In genomic region chr3L:10350715-10351114, dm6 we compare ENCODE assay signal across 5 fruit fly cellular contexts.
TF ChIP-seq lines count a peak whose summit lies in the region.

No protein-coding gene starts in this region.

- TF ChIP-seq CTCF in whole organism, embryonic (GFP tag; optimal IDR thresholded peaks at IDR 0.05; lab: Kevin White, UChicago), result no peak

TF ChIP-seq in whole organism, adult, 20 proteins besides CTCF, POLR2A, EP300 and RAD21:
- no peak for TF ChIP-seq CG14711 (tag; optimal IDR thresholded peaks at IDR 0.05; lab: Kevin White, UChicago)
- TF ChIP-seq tj (GFP tag; optimal IDR thresholded peaks at IDR 0.05; lab: Kevin White, UChicago), result peak; percentile 25

TF ChIP-seq in whole organism, embryonic, 481 proteins besides CTCF, POLR2A, EP300 and RAD21 (continues in another document):
- TF ChIP-seq CG4424 (GFP tag; optimal IDR thresholded peaks at IDR 0.05; lab: Kevin White, UChicago) (peak; percentile 49), Med (GFP tag; lab: Kevin White, UChicago) (peak; percentile 75), gsb (GFP tag; IDR thresholded peaks at IDR 0.05; lab: Robert Waterston, UW) (0 out of 2 replicates have a peak, but pooled peaks have one; percentile 29), Xbp1 (GFP tag; optimal IDR thresholded peaks at IDR 0.05; lab: Kevin White, UChicago) (peak; percentile 37), ems (GFP tag; optimal IDR thresholded peaks at IDR 0.05; lab: Kevin White, UChicago) (peak; percentile 10), CG4404 (GFP tag; IDR thresholded peaks at IDR 0.05; lab: Robert Waterston, UW) (peak; percentile 63), CG17568 (GFP tag; optimal IDR thresholded peaks at IDR 0.05; lab: Kevin White, UChicago) (peak; percentile 18), ara (GFP tag; IDR thresholded peaks at IDR 0.05; lab: Robert Waterston, UW) (peak; percentile 61), CG10565 (GFP tag; optimal IDR thresholded peaks at IDR 0.05; lab: Kevin White, UChicago) (no peak), CG7372 (GFP tag; IDR thresholded peaks at IDR 0.05; lab: Robert Waterston, UW) (no peak), zen2 (GFP tag; IDR thresholded peaks at IDR 0.05; lab: Robert Waterston, UW; ENCODE audit: partially characterized antibody) (no peak), ind (GFP tag; optimal IDR thresholded peaks at IDR 0.05; lab: Kevin White, UChicago) (peak; percentile 18), Camta (GFP tag; optimal IDR thresholded peaks at IDR 0.05; lab: Kevin White, UChicago) (no peak), CG7987 (GFP tag; optimal IDR thresholded peaks at IDR 0.05; lab: Kevin White, UChicago) (no peak), HHEX (GFP tag; optimal IDR thresholded peaks at IDR 0.05; lab: Kevin White, UChicago) (no peak), Gug (GFP tag; IDR thresholded peaks at IDR 0.05; lab: Robert Waterston, UW) (peak; percentile 21; the same call in 1 of the 4 replicates), Hr51 (GFP tag; optimal IDR thresholded peaks at IDR 0.05; lab: Kevin White, UChicago) (peak in 1 of 2 experiments; percentile 19), maf-S (GFP tag; optimal IDR thresholded peaks at IDR 0.05; lab: Kevin White, UChicago) (no peak), Aef1 (GFP tag; IDR thresholded peaks at IDR 0.05; lab: Robert Waterston, UW) (0 out of 3 replicates have a peak, but pooled peaks have one; percentile 15), CG17361 (GFP tag; IDR thresholded peaks at IDR 0.05; lab: Robert Waterston, UW) (peak; percentile 59; the same call in 2 of the 3 replicates), CG11093 (GFP tag; IDR thresholded peaks at IDR 0.05; lab: Robert Waterston, UW) (0 out of 3 replicates have a peak, but pooled peaks have one; percentile 29)

TF ChIP-seq in whole organism, prepupa, 60 proteins besides CTCF, POLR2A, EP300 and RAD21 (continues in another document):
- no peak for TF ChIP-seq CG4318 (GFP tag; optimal IDR thresholded peaks at IDR 0.05; lab: Kevin White, UChicago)
- peak; percentile 70 for TF ChIP-seq esn (GFP tag; optimal IDR thresholded peaks at IDR 0.05; lab: Kevin White, UChicago)
- TF ChIP-seq fd59A (GFP tag; optimal IDR thresholded peaks at IDR 0.05; lab: Kevin White, UChicago), result peak; percentile 1
- no peak for TF ChIP-seq vri (GFP tag; optimal IDR thresholded peaks at IDR 0.05; lab: Kevin White, UChicago)
- peak; percentile 42 for TF ChIP-seq OdsH (GFP tag; optimal IDR thresholded peaks at IDR 0.05; lab: Kevin White, UChicago)
- peak; percentile 53 for TF ChIP-seq Smox (GFP tag; optimal IDR thresholded peaks at IDR 0.05; lab: Kevin White, UChicago)
- TF ChIP-seq dsx (GFP tag; optimal IDR thresholded peaks at IDR 0.05; lab: Kevin White, UChicago; ENCODE audit: poor library complexity, severe bottlenecking), result no peak
- TF ChIP-seq cyc (GFP tag; optimal IDR thresholded peaks at IDR 0.05; lab: Kevin White, UChicago), result peak; percentile 22
- no peak for TF ChIP-seq CG6808 (GFP tag; optimal IDR thresholded peaks at IDR 0.05; lab: Kevin White, UChicago)
- peak; percentile 40 for TF ChIP-seq CG31627 (GFP tag; optimal IDR thresholded peaks at IDR 0.05; lab: Kevin White, UChicago)
- TF ChIP-seq Sox15 (GFP tag; optimal IDR thresholded peaks at IDR 0.05; lab: Kevin White, UChicago), result peak; percentile 4
- TF ChIP-seq CG3032 (tag; optimal IDR thresholded peaks at IDR 0.05; lab: Kevin White, UChicago), result peak; percentile 26
- TF ChIP-seq CG8632 (GFP tag; optimal IDR thresholded peaks at IDR 0.05; lab: Kevin White, UChicago), result peak; percentile 34
- TF ChIP-seq ss (GFP tag; optimal IDR thresholded peaks at IDR 0.05; lab: Kevin White, UChicago), result no peak
- TF ChIP-seq Eip93F (GFP tag; optimal IDR thresholded peaks at IDR 0.05; lab: Kevin White, UChicago), result no peak
- no peak for TF ChIP-seq fkh (GFP tag; optimal IDR thresholded peaks at IDR 0.05; lab: Kevin White, UChicago)
- TF ChIP-seq CG15336 (GFP tag; IDR thresholded peaks at IDR 0.05; lab: Robert Waterston, UW), result no peak
- no peak for TF ChIP-seq CG7368 (GFP tag; optimal IDR thresholded peaks at IDR 0.05; lab: Kevin White, UChicago)
- TF ChIP-seq CG34406 (GFP tag; optimal IDR thresholded peaks at IDR 0.05; lab: Kevin White, UChicago), result peak; percentile 38
- peak; percentile 20 for TF ChIP-seq Sox14 (GFP tag; optimal IDR thresholded peaks at IDR 0.05; lab: Kevin White, UChicago)
- TF ChIP-seq salr (GFP tag; optimal IDR thresholded peaks at IDR 0.05; lab: Kevin White, UChicago), result peak in 1 of 2 experiments; percentile 27
- TF ChIP-seq fd85E (GFP tag; optimal IDR thresholded peaks at IDR 0.05; lab: Kevin White, UChicago), result no peak
- TF ChIP-seq Blimp-1 (GFP tag; optimal IDR thresholded peaks at IDR 0.05; lab: Kevin White, UChicago), result no peak

TF ChIP-seq in whole organism, pupa, 21 proteins besides CTCF, POLR2A, EP300 and RAD21:
- TF ChIP-seq Snoo (tag; optimal IDR thresholded peaks at IDR 0.05; lab: Kevin White, UChicago), result peak; percentile 53
- 0 out of 2 replicates have a peak, but pooled peaks have one; percentile 10 for TF ChIP-seq Ets98B (GFP tag; IDR thresholded peaks at IDR 0.05; lab: Robert Waterston, UW)
- no peak for TF ChIP-seq Pif1A (GFP tag; optimal IDR thresholded peaks at IDR 0.05; lab: Kevin White, UChicago)
- TF ChIP-seq CG12605 (GFP tag; IDR thresholded peaks at IDR 0.05; lab: Robert Waterston, UW), result peak; percentile 41; the same call in 1 of the 2 replicates
- peak; percentile 44 for TF ChIP-seq CG9948 (tag; optimal IDR thresholded peaks at IDR 0.05; lab: Kevin White, UChicago)
- TF ChIP-seq CG34367 (tag; optimal IDR thresholded peaks at IDR 0.05; lab: Kevin White, UChicago), result no peak
- TF ChIP-seq CG15710 (tag; optimal IDR thresholded peaks at IDR 0.05; lab: Kevin White, UChicago), result peak; percentile 13
- no peak for TF ChIP-seq Pif1B (GFP tag; optimal IDR thresholded peaks at IDR 0.05; lab: Kevin White, UChicago)
- TF ChIP-seq CG10348 (GFP tag; IDR thresholded peaks at IDR 0.05; lab: Robert Waterston, UW), result no peak
- peak; percentile 37 for TF ChIP-seq CG8159 (tag; optimal IDR thresholded peaks at IDR 0.05; lab: Kevin White, UChicago)
- peak; percentile 35; the same call in 1 of the 3 replicates for TF ChIP-seq CG4496 (GFP tag; IDR thresholded peaks at IDR 0.05; lab: Robert Waterston, UW)
- peak; percentile 63 for TF ChIP-seq CG14655 (GFP tag; optimal IDR thresholded peaks at IDR 0.05; lab: Kevin White, UChicago)
- TF ChIP-seq fd96Ca (GFP tag; IDR thresholded peaks at IDR 0.05; lab: Robert Waterston, UW), result no peak
- TF ChIP-seq CG8301 (tag; optimal IDR thresholded peaks at IDR 0.05; lab: Kevin White, UChicago), result peak; percentile 40
- TF ChIP-seq rn (GFP tag; IDR thresholded peaks at IDR 0.05; lab: Robert Waterston, UW), result no peak
- TF ChIP-seq gl (tag; optimal IDR thresholded peaks at IDR 0.05; lab: Kevin White, UChicago), result no peak
- no peak for TF ChIP-seq EcR (GFP tag; optimal IDR thresholded peaks at IDR 0.05; lab: Kevin White, UChicago)
- no peak for TF ChIP-seq D1 (tag; optimal IDR thresholded peaks at IDR 0.05; lab: Kevin White, UChicago)
- TF ChIP-seq CG17806 (tag; optimal IDR thresholded peaks at IDR 0.05; lab: Kevin White, UChicago), result peak; percentile 35
- TF ChIP-seq CG32121 (GFP tag; IDR thresholded peaks at IDR 0.05; lab: Robert Waterston, UW), result no peak
- TF ChIP-seq CG13204 (GFP tag; optimal IDR thresholded peaks at IDR 0.05; lab: Kevin White, UChicago), result no peak

TF ChIP-seq in whole organism, wandering third instar larva, 38 proteins besides CTCF, POLR2A, EP300 and RAD21:
- TF ChIP-seq foxo (GFP tag; optimal IDR thresholded peaks at IDR 0.05; lab: Kevin White, UChicago) (peak in 1 of 2 experiments; percentile 48), rgr (GFP tag; optimal IDR thresholded peaks at IDR 0.05; lab: Kevin White, UChicago) (peak; percentile 18), psq (GFP tag; optimal IDR thresholded peaks at IDR 0.05; lab: Kevin White, UChicago) (peak; percentile 47), Sp1 (GFP tag; optimal IDR thresholded peaks at IDR 0.05; lab: Kevin White, UChicago) (peak; percentile 66), h (GFP tag; optimal IDR thresholded peaks at IDR 0.05; lab: Kevin White, UChicago) (peak; percentile 45), Abd-B (GFP tag; optimal IDR thresholded peaks at IDR 0.05; lab: Kevin White, UChicago) (no peak), Dif (GFP tag; optimal IDR thresholded peaks at IDR 0.05; lab: Kevin White, UChicago; ENCODE audit: partially characterized antibody) (no peak), sage (GFP tag; optimal IDR thresholded peaks at IDR 0.05; lab: Kevin White, UChicago) (peak; percentile 18), dmrt93B (GFP tag; optimal IDR thresholded peaks at IDR 0.05; lab: Kevin White, UChicago) (peak; percentile 34), fru (GFP tag; optimal IDR thresholded peaks at IDR 0.05; lab: Kevin White, UChicago) (peak; percentile 58), woc (GFP tag; optimal IDR thresholded peaks at IDR 0.05; lab: Kevin White, UChicago) (no peak), OdsH (GFP tag; optimal IDR thresholded peaks at IDR 0.05; lab: Kevin White, UChicago) (peak; percentile 52), ey (GFP tag; optimal IDR thresholded peaks at IDR 0.05; lab: Kevin White, UChicago) (peak; percentile 11), HLH106 (tag; optimal IDR thresholded peaks at IDR 0.05; lab: Kevin White, UChicago) (peak; percentile 62)
